Fruit fly (Drosophila melanogaster): ENCODE data around the gene Rad1.

DNA sequence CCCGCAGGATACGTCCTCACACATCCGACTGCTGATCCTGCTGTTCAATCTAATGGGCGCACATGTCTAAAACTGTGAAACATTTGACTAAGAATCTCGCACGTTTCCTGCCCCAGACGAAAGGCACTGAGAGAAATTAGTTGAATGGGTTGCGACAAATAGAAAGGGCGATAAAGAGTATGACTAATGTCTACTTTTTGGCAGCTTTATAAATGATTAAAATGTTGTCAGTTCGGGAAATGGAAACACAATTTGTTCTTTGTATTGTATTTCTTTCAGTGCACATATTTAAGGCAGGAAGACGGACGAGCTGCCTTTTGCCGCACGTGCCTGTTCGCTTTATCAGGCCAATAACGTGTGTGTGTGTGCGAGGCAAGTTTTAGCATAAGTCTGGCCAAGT lies 46.8 kb downstream of the Rad1 start:
- TF ChIP-seq EcR (GFP tag; optimal IDR thresholded peaks at IDR 0.05) (no peak), CG8478 (optimal IDR thresholded peaks at IDR 0.05) (no peak), usp (GFP tag; optimal IDR thresholded peaks at IDR 0.05) (no peak)
